Worm (Caenorhabditis elegans): ENCODE data around the gene abf-4.

Gene abf-4

ce11 chrV:20594746-20595145, 36.6 kb upstream of the abf-4 start, which contains the start of gene F26F2.10:
F26F2.10 (minus strand) TSS chrV:20594846.
- no peak for TF ChIP-seq dve-1 (tag; optimal IDR thresholded peaks at IDR 0.05; ENCODE audit: insufficient read depth)
- no peak for TF ChIP-seq ztf-11 (tag; optimal IDR thresholded peaks at IDR 0.05)
- no peak for TF ChIP-seq nhr-11 (tag; optimal IDR thresholded peaks at IDR 0.05)
- no peak for TF ChIP-seq F26F4.8 (GFP tag; conservative IDR thresholded peaks at IDR 0.05)
- TF ChIP-seq dmd-9 (GFP tag; IDR thresholded peaks at IDR 0.05) = no peak
- no peak for TF ChIP-seq ceh-44 (GFP tag; IDR thresholded peaks at IDR 0.05)
- no peak for TF ChIP-seq nhr-48 (tag; optimal IDR thresholded peaks at IDR 0.05)
- TF ChIP-seq fos-1 (tag; optimal IDR thresholded peaks at IDR 0.05) = no peak
- no peak for TF ChIP-seq zag-1 (tag; optimal IDR thresholded peaks at IDR 0.05)
- no peak for TF ChIP-seq aly-2 (tag; optimal IDR thresholded peaks at IDR 0.05)
- no peak for TF ChIP-seq nhr-10 (tag; optimal IDR thresholded peaks at IDR 0.05)
- no peak for TF ChIP-seq ZK337.2 (GFP tag; IDR thresholded peaks at IDR 0.05)
- no peak for TF ChIP-seq duxl-1 (tag; optimal IDR thresholded peaks at IDR 0.05; ENCODE audit: poor library complexity)
- TF ChIP-seq ama-1 (optimal IDR thresholded peaks at IDR 0.05) = no peak
- no peak for TF ChIP-seq cey-2 (tag; optimal IDR thresholded peaks at IDR 0.05; ENCODE audit: borderline replicate concordance, insufficient read depth)
- no peak for TF ChIP-seq hlh-30 (tag; optimal IDR thresholded peaks at IDR 0.05; ENCODE audit: insufficient read depth)
- TF ChIP-seq mxl-2 (GFP tag; conservative IDR thresholded peaks at IDR 0.05) = no peak
- no peak for TF ChIP-seq pha-4 (GFP tag; IDR thresholded peaks at IDR 0.05)
- no peak for TF ChIP-seq pha-4 (tag; optimal IDR thresholded peaks at IDR 0.05)
- no peak for TF ChIP-seq Y5F2A.4 (GFP tag; optimal IDR thresholded peaks at IDR 0.05)
- TF ChIP-seq ctbp-1 (GFP tag; IDR thresholded peaks at IDR 0.05) = no peak

ce11 chrV:20580511-20581040, 22.4 kb upstream of the abf-4 start, which contains the start of gene F26F2.7:
F26F2.7 (plus strand) TSS chrV:20580990.
- TF ChIP-seq fos-1 (tag; optimal IDR thresholded peaks at IDR 0.05) (no peak), hif-1 (tag; optimal IDR thresholded peaks at IDR 0.05) (peak in 1 of 2 experiments; percentile 66), spr-3 (GFP tag; optimal IDR thresholded peaks at IDR 0.05) (peak; percentile 74), duxl-1 (tag; optimal IDR thresholded peaks at IDR 0.05; ENCODE audit: poor library complexity) (peak; percentile 80), F44E2.7 (GFP tag; IDR thresholded peaks at IDR 0.05) (0 out of 2 replicates have a peak, but pooled peaks have one; percentile 47), ama-1 (optimal IDR thresholded peaks at IDR 0.05) (no peak), F10B5.3 (tag; optimal IDR thresholded peaks at IDR 0.05) (peak; percentile 68), Y48G9A.11 (GFP tag; IDR thresholded peaks at IDR 0.05) (no peak), zag-1 (tag; optimal IDR thresholded peaks at IDR 0.05) (no peak), mdt-29 (GFP tag; IDR thresholded peaks at IDR 0.05) (peak; percentile 75; the same call in 1 of the 2 replicates), arid-1 (GFP tag; conservative IDR thresholded peaks at IDR 0.05) (peak; percentile 64), spr-1 (tag; optimal IDR thresholded peaks at IDR 0.05) (peak; percentile 70), F37D6.2 (tag; optimal IDR thresholded peaks at IDR 0.05) (peak; percentile 63), nhr-6 (tag; optimal IDR thresholded peaks at IDR 0.05) (peak; percentile 21), unc-130 (GFP tag; optimal IDR thresholded peaks at IDR 0.05) (peak; percentile 66), ctbp-1 (GFP tag; IDR thresholded peaks at IDR 0.05) (0 out of 2 replicates have a peak, but pooled peaks have one; percentile 31), ZK337.2 (GFP tag; IDR thresholded peaks at IDR 0.05) (no peak), F49E8.2 (tag; optimal IDR thresholded peaks at IDR 0.05; ENCODE audit: borderline replicate concordance) (peak; percentile 94), dmd-9 (GFP tag; IDR thresholded peaks at IDR 0.05) (peak; percentile 70; the same call in 1 of the 2 replicates), nhr-48 (tag; optimal IDR thresholded peaks at IDR 0.05) (peak; percentile 56), rbr-2 (tag; optimal IDR thresholded peaks at IDR 0.05) (peak; percentile 84), mdl-1 (tag; optimal IDR thresholded peaks at IDR 0.05) (peak; percentile 19 to 81), nhr-42 (GFP tag; IDR thresholded peaks at IDR 0.05) (peak; percentile 74; the same call in 1 of the 2 replicates), lin-13 (GFP tag; optimal IDR thresholded peaks at IDR 0.05) (peak; percentile 68), zfp-2 (tag; optimal IDR thresholded peaks at IDR 0.05) (no peak), saeg-2 (GFP tag; IDR thresholded peaks at IDR 0.05) (peak; percentile 67), pha-4 (GFP tag; IDR thresholded peaks at IDR 0.05) (peak; percentile 77), pha-4 (tag; optimal IDR thresholded peaks at IDR 0.05) (no peak), dpl-1 (GFP tag; optimal IDR thresholded peaks at IDR 0.05) (peak; percentile 79), dve-1 (tag; optimal IDR thresholded peaks at IDR 0.05; ENCODE audit: insufficient read depth) (peak; percentile 97), php-3 (GFP tag; IDR thresholded peaks at IDR 0.05) (peak; percentile 92; the same call in 1 of the 2 replicates), nhr-76 (tag; optimal IDR thresholded peaks at IDR 0.05) (no peak), mes-2 (tag; optimal IDR thresholded peaks at IDR 0.05; ENCODE audit: poor library complexity, severe bottlenecking) (peak; percentile 88), T26A8.4 (GFP tag; IDR thresholded peaks at IDR 0.05) (peak; percentile 70; the same call in 1 of the 2 replicates), madf-9 (GFP tag; conservative IDR thresholded peaks at IDR 0.05) (peak; percentile 39; the same call in 1 of the 2 replicates), mxl-3 (GFP tag; optimal IDR thresholded peaks at IDR 0.05) (peak; percentile 47)
